Worm (Caenorhabditis elegans) whole organism, L4 larva: ENCODE results near the gene pho-1.

ENCODE experiments used
- F44E2.7 ChIP-seq: fragments of 200-800 bp; sonication (Bioruptor generic); IDR thresholded peaks from 2 replicates; pipeline ENCODE4 v2.1.2; 2022; ENCODE audit warnings: missing genetic modification characterization, missing compliant biosample characterization
- F49E8.2 ChIP-seq: sonication (generic microtip); optimal IDR thresholded peaks from 2 replicates; lab custom pipeline; 2016; ENCODE audit warnings: missing compliant biosample characterization, mild to moderate bottlenecking, missing genetic modification characterization, borderline replicate concordance
- R02D3.7 ChIP-seq: fragments of 150-350 bp; sonication (generic microtip); optimal IDR thresholded peaks from 3 replicates; lab custom pipeline; 2014; ENCODE audit warnings: missing biosample characterization, missing genetic modification characterization
- Y105C5A.15 ChIP-seq: fragments of 200-800 bp; sonication (Bioruptor generic); IDR thresholded peaks from 2 replicates; pipeline ENCODE4 v1.3.6; 2022; ENCODE audit warnings: missing genetic modification characterization, missing compliant biosample characterization
- ZK337.2 ChIP-seq: fragments of 200-800 bp; sonication (Bioruptor generic); IDR thresholded peaks from 2 replicates; pipeline ENCODE4 v1.3.6; 2022; ENCODE audit warnings: missing genetic modification reagents, missing genetic modification characterization, missing compliant biosample characterization
- ZK546.5 ChIP-seq, 2 experiments: sonication (generic microtip); optimal IDR thresholded peaks; 2 replicates each; lab custom pipeline; 2017; ENCODE audit warnings: missing biosample characterization in 2 of 2, missing genetic modification characterization in 2 of 2
- aha-1 ChIP-seq: fragments of 150-350 bp; peaks from one replicate; lab custom pipeline; 2014; ENCODE audit warnings: missing biosample characterization, missing genetic modification characterization
- aly-2 ChIP-seq: sonication (generic microtip); optimal IDR thresholded peaks from 2 replicates; lab custom pipeline; 2018; ENCODE audit warnings: missing biosample characterization, missing genetic modification characterization
- attf-4 ChIP-seq: sonication (generic microtip); optimal IDR thresholded peaks from 3 replicates; lab custom pipeline; 2017; ENCODE audit warnings: missing biosample characterization, missing genetic modification characterization
- ceh-32 ChIP-seq: sonication (generic microtip); optimal IDR thresholded peaks from 2 replicates; lab custom pipeline; 2016; ENCODE audit warnings: mild to moderate bottlenecking, missing genetic modification characterization, missing compliant biosample characterization; ENCODE audit not compliant: poor library complexity
- ceh-62 ChIP-seq: sonication (generic microtip); optimal IDR thresholded peaks from 2 replicates; lab custom pipeline; 2017; ENCODE audit warnings: missing biosample characterization, missing genetic modification characterization
- daf-12 ChIP-seq: fragments of 150-350 bp; optimal IDR thresholded peaks from 2 replicates; lab custom pipeline; 2014; ENCODE audit warnings: missing biosample characterization, missing genetic modification reagents, missing genetic modification characterization
- daf-16 ChIP-seq, 3 experiments: sonication (generic microtip); optimal IDR thresholded peaks; 2 replicates each; lab custom pipeline; 2016 to 2017; ENCODE audit warnings: missing genetic modification characterization in 3 of 3, missing genetic modification reagents in 3 of 3, mild to moderate bottlenecking in 2 of 3, missing compliant biosample characterization in 2 of 3, missing biosample characterization in 1 of 3, moderate library complexity in 1 of 3
- daf-19 ChIP-seq: fragments of 200-800 bp; sonication (Bioruptor generic); conservative IDR thresholded peaks from 2 replicates; pipeline ENCODE4 v1.3.6; 2022; ENCODE audit warnings: missing genetic modification characterization, missing compliant biosample characterization
- dmd-6 ChIP-seq: fragments of 200-800 bp; sonication (Bioruptor generic); IDR thresholded peaks from 2 replicates; pipeline ENCODE4 v1.3.6; 2022; ENCODE audit warnings: missing genetic modification reagents, missing genetic modification characterization, missing compliant biosample characterization
- dmd-9 ChIP-seq: fragments of 200-800 bp; sonication (Bioruptor generic); IDR thresholded peaks from 2 replicates; pipeline ENCODE4 v1.3.6; 2022; ENCODE audit warnings: missing genetic modification reagents, missing genetic modification characterization, missing compliant biosample characterization
- dpl-1 ChIP-seq: fragments of 150-350 bp; optimal IDR thresholded peaks from 2 replicates; lab custom pipeline; 2014; ENCODE audit warnings: missing biosample characterization, missing genetic modification reagents, missing genetic modification characterization
- gei-8 ChIP-seq: fragments of 200-800 bp; sonication (Bioruptor generic); optimal IDR thresholded peaks from 2 replicates; lab custom pipeline; 2018; ENCODE audit warnings: mild to moderate bottlenecking, missing genetic modification characterization, missing compliant biosample characterization
- hif-1 ChIP-seq, 2 experiments: sonication (generic microtip); optimal IDR thresholded peaks; 2 replicates each; lab custom pipeline; 2016 to 2017; ENCODE audit warnings: missing compliant biosample characterization in 2 of 2, missing genetic modification characterization in 2 of 2, missing genetic modification reagents in 2 of 2, missing genotype in 2 of 2, mild to moderate bottlenecking in 1 of 2
- hmg-1.1 ChIP-seq: fragments of 200-800 bp; sonication (Bioruptor generic); IDR thresholded peaks from 2 replicates; pipeline ENCODE4 v1.3.6; 2022; ENCODE audit warnings: missing genetic modification reagents, missing genetic modification characterization, missing compliant biosample characterization
- jun-1 ChIP-seq: fragments of 150-350 bp; optimal IDR thresholded peaks from 2 replicates; lab custom pipeline; 2014; ENCODE audit warnings: missing biosample characterization, missing genetic modification reagents, missing genetic modification characterization
- lin-15B ChIP-seq: fragments of 150-350 bp; sonication (generic microtip); optimal IDR thresholded peaks from 3 replicates; lab custom pipeline; 2014; ENCODE audit warnings: missing biosample characterization, missing genetic modification characterization
- lin-29 ChIP-seq: fragments of 200-800 bp; sonication (Bioruptor generic); IDR thresholded peaks from 2 replicates; pipeline ENCODE4 v1.3.6; 2022; ENCODE audit warnings: missing genetic modification reagents, missing genetic modification characterization, missing compliant biosample characterization
- lsy-2 ChIP-seq, 2 experiments: fragments of 150-350 bp in 1 of 2; sonication (generic microtip) in 1 of 2; optimal IDR thresholded peaks; 2 replicates each; lab custom pipeline; 2014 to 2017; ENCODE audit warnings: missing biosample characterization in 2 of 2, missing genetic modification characterization in 2 of 2
- mep-1 ChIP-seq: fragments of 150-350 bp; sonication (generic microtip); optimal IDR thresholded peaks from 3 replicates; lab custom pipeline; 2014; ENCODE audit warnings: missing biosample characterization, missing genetic modification characterization
- nhr-11 ChIP-seq: fragments of 150-350 bp; optimal IDR thresholded peaks from 2 replicates; lab custom pipeline; 2014; ENCODE audit warnings: missing biosample characterization, missing genetic modification characterization
- nhr-111 ChIP-seq: fragments of 200-800 bp; sonication (Bioruptor generic); optimal IDR thresholded peaks from 2 replicates; lab custom pipeline; 2018; ENCODE audit warnings: mild to moderate bottlenecking, missing genetic modification characterization, missing compliant biosample characterization
- nhr-28 ChIP-seq: fragments of 150-350 bp; optimal IDR thresholded peaks from 2 replicates; lab custom pipeline; 2014; ENCODE audit warnings: missing biosample characterization, missing genetic modification characterization
- nhr-41 ChIP-seq: fragments of 200-800 bp; sonication (Bioruptor generic); IDR thresholded peaks from 2 replicates; pipeline ENCODE4 v1.3.6; 2022; ENCODE audit warnings: missing genetic modification reagents, missing genetic modification characterization, missing compliant biosample characterization
- nhr-48 ChIP-seq: sonication (generic microtip); optimal IDR thresholded peaks from 2 replicates; lab custom pipeline; 2016; ENCODE audit warnings: mild to moderate bottlenecking, missing genetic modification characterization, missing compliant biosample characterization
- php-3 ChIP-seq: fragments of 200-800 bp; sonication (Bioruptor generic); IDR thresholded peaks from 2 replicates; pipeline ENCODE4 v1.3.6; 2022; ENCODE audit warnings: missing genetic modification reagents, missing genetic modification characterization, missing compliant biosample characterization
- pqm-1 ChIP-seq: sonication (generic microtip); optimal IDR thresholded peaks from 2 replicates; lab custom pipeline; 2017; ENCODE audit warnings: missing biosample characterization, missing genetic modification characterization
- saeg-2 ChIP-seq: fragments of 200-800 bp; sonication (Bioruptor generic); IDR thresholded peaks from 2 replicates; pipeline ENCODE4 v1.3.6; 2022; ENCODE audit warnings: missing genetic modification reagents, missing genetic modification characterization, missing compliant biosample characterization
- skn-1 ChIP-seq: fragments of 150-350 bp; optimal IDR thresholded peaks from 2 replicates; lab custom pipeline; 2014; ENCODE audit warnings: missing biosample characterization, missing genetic modification characterization
- snpc-4 ChIP-seq: fragments of 150-350 bp; optimal IDR thresholded peaks from 2 replicates; lab custom pipeline; 2014; ENCODE audit warnings: missing biosample characterization, missing genetic modification characterization
- spr-1 ChIP-seq: sonication (generic microtip); optimal IDR thresholded peaks from 2 replicates; lab custom pipeline; 2016; ENCODE audit warnings: mild to moderate bottlenecking, missing genetic modification characterization, missing compliant biosample characterization
- spr-3 ChIP-seq: fragments of 200-800 bp; sonication (Bioruptor generic); optimal IDR thresholded peaks from 2 replicates; lab custom pipeline; 2018; ENCODE audit warnings: mild to moderate bottlenecking, missing genetic modification characterization, missing compliant biosample characterization
- unc-62 ChIP-seq, 3 experiments: fragments of 150-350 bp in 1 of 3; sonication (generic microtip); optimal IDR thresholded peaks in 2 of 3; peaks in 1 of 3; 1 replicate in 1 of 3; 2 replicates in 2 of 3; lab custom pipeline; 2014 to 2017; ENCODE audit warnings: missing biosample characterization in 3 of 3, missing genetic modification characterization in 3 of 3, missing genetic modification reagents in 3 of 3, missing genotype in 1 of 3
- vab-7 ChIP-seq: fragments of 200-800 bp; sonication (Bioruptor generic); IDR thresholded peaks from 2 replicates; pipeline ENCODE4 v1.3.6; 2022; ENCODE audit warnings: missing genetic modification reagents, missing genetic modification characterization, missing compliant biosample characterization
- zag-1 ChIP-seq: fragments of 150-350 bp; optimal IDR thresholded peaks from 2 replicates; lab custom pipeline; 2014; ENCODE audit warnings: missing biosample characterization, missing genetic modification characterization
- zfp-2 ChIP-seq: sonication (generic microtip); optimal IDR thresholded peaks from 2 replicates; lab custom pipeline; 2016; ENCODE audit warnings: mild to moderate bottlenecking, missing genetic modification characterization, missing compliant biosample characterization
- zfp-3 ChIP-seq: fragments of 200-800 bp; sonication (Bioruptor generic); conservative IDR thresholded peaks from 2 replicates; pipeline ENCODE4 v1.3.6; 2022; ENCODE audit warnings: missing genetic modification reagents, missing genetic modification characterization, missing compliant biosample characterization
- ztf-7 ChIP-seq: fragments of 150-350 bp; optimal IDR thresholded peaks from 2 replicates; lab custom pipeline; 2014; ENCODE audit warnings: missing biosample characterization, missing genetic modification characterization

pho-1 gene

DNA sequence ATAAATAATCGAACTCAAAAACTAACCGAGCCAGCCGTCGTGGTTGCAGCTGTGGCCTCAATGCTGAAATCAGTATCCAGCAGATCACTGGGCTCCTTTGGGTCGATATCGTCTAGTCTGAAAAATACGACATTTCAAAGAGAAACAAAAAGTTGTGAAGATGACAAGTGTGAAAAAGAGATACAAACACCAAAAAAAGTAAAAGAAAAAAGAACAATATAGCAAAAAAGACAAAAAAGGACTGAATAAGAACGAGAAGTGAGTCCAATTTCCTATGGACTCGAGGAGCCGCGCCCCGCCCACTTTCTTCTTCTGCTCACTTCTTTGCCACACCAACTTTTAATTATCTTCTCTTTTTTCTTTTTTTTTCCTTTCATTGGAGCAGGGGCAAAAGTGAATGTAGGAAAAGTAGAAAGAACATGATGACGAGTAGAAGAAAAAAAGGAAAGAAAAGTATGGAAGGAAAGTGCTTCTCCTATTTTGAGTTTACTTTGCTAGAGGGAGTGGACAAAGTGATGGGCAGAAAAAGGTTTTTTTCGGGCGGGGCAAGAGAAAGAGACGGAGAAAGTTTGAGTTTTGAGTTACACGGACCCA is 36.2 kb upstream of the pho-1 start, which contains the start of gene drn-1 (continued):
- TF ChIP-seq R02D3.7 (tag; lab: Kevin White, UChicago) (no peak), nhr-41 (GFP tag; lab: Robert Waterston, UW) (no peak), daf-12 (no peak), lsy-2 (tag; optimal IDR thresholded peaks at IDR 0.05; lab: Kevin White, UChicago) (peak in 1 of 2 experiments; percentile 24), lin-15B (tag; lab: Kevin White, UChicago) (no peak), saeg-2 (GFP tag; lab: Robert Waterston, UW) (no peak), lin-29 (no peak), dmd-9 (no peak), ZK546.5 (tag; optimal IDR thresholded peaks at IDR 0.05; lab: Kevin White, UChicago) (no peak), aly-2 (tag; lab: Kevin White, UChicago) (no peak), hif-1 (tag; optimal IDR thresholded peaks at IDR 0.05; lab: Kevin White, UChicago) (no peak), ceh-32 (tag; lab: Kevin White, UChicago) (no peak), F44E2.7 (GFP tag; lab: Robert Waterston, UW) (no peak), mep-1 (tag; lab: Kevin White, UChicago) (no peak), ceh-62 (tag; lab: Kevin White, UChicago) (no peak)

ce11 chrII:5268977-5269376 is 33.3 kb upstream of the pho-1 start:
- no peak for TF ChIP-seq dmd-9
- TF ChIP-seq zag-1 (tag; lab: Kevin White, UChicago), result no peak
- TF ChIP-seq aha-1 (tag; lab: Kevin White, UChicago), result peak; percentile 44
- peak in 1 of 2 experiments; percentile 95 for TF ChIP-seq unc-62 (GFP tag; optimal IDR thresholded peaks at IDR 0.05 in 1 of 2; lab: Kevin White, UChicago)
- TF ChIP-seq unc-62 (tag; optimal IDR thresholded peaks at IDR 0.05; lab: Kevin White, UChicago), result no peak

DNA sequence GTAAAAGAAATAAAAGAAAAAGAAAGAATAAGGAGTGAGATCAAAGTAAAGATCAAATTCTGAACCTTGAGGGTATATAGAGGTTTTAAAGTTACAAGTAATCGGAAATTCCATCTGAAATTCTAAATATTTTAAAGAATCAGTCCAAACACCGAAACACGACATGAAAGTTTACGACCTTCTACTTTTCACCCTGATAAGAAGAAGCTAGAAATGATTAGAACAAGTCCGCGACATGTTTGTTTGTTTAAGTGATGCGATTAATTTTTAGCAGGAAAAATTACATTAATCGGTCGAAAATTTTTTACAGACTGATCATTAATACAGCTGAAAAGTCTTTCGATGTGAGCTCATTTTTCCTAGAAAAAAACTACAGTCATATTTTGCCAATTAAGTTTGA is 29.0 kb upstream of the pho-1 start:
- no peak for TF ChIP-seq zfp-2 (tag; lab: Kevin White, UChicago)
- TF ChIP-seq spr-1, result no peak
- TF ChIP-seq zfp-3 (GFP tag; lab: Robert Waterston, UW), result no peak
- TF ChIP-seq skn-1, result no peak
- no peak for TF ChIP-seq daf-16 (GFP tag; optimal IDR thresholded peaks at IDR 0.05; lab: Kevin White, UChicago)
- peak; percentile 60 for TF ChIP-seq daf-16 (tag; optimal IDR thresholded peaks at IDR 0.05; lab: Kevin White, UChicago)
- TF ChIP-seq php-3 (GFP tag; lab: Robert Waterston, UW), result 0 out of 2 replicates have a peak, but pooled peaks have one; percentile 50
- peak; percentile 1 for TF ChIP-seq nhr-28
- TF ChIP-seq lin-29, result no peak
- no peak for TF ChIP-seq vab-7
- TF ChIP-seq nhr-48, result no peak
- no peak for TF ChIP-seq daf-19
- no peak for TF ChIP-seq unc-62 (GFP tag; optimal IDR thresholded peaks at IDR 0.05 in 1 of 2; lab: Kevin White, UChicago)
- no peak for TF ChIP-seq unc-62 (tag; optimal IDR thresholded peaks at IDR 0.05; lab: Kevin White, UChicago)
- peak; percentile 46 for TF ChIP-seq pqm-1

- TF ChIP-seq nhr-111 (GFP tag; lab: Kevin White, UChicago) (no peak), ZK337.2 (GFP tag; lab: Robert Waterston, UW) (no peak), nhr-11 (tag; lab: Kevin White, UChicago) (no peak), Y105C5A.15 (no peak), daf-12 (no peak), hmg-1.1 (GFP tag; lab: Robert Waterston, UW) (no peak), jun-1 (tag; lab: Kevin White, UChicago) (no peak), snpc-4 (tag; lab: Kevin White, UChicago) (no peak), dpl-1 (GFP tag; lab: Kevin White, UChicago) (no peak), dmd-6 (GFP tag; lab: Robert Waterston, UW) (no peak), spr-3 (GFP tag; lab: Kevin White, UChicago) (no peak), F49E8.2 (tag; lab: Kevin White, UChicago) (no peak), gei-8 (GFP tag; lab: Kevin White, UChicago) (no peak), ztf-7 (tag; lab: Kevin White, UChicago) (no peak), attf-4 (tag; lab: Kevin White, UChicago) (no peak)
These were observed 19.8 kb upstream of the pho-1 start, which contains the start of gene frpr-4 for ce11 chrII:5255435-5255834. frpr-4 (minus strand) TSS chrII:5255535.
